Worm (Caenorhabditis elegans): ENCODE data around the gene fbxa-111.
"Not testable (repeated sequence)": the region's sequence is repeated elsewhere in the genome, so short reads cannot be mapped to it uniquely, and the experiment has no call there.

fbxa-111 gene

DNA sequence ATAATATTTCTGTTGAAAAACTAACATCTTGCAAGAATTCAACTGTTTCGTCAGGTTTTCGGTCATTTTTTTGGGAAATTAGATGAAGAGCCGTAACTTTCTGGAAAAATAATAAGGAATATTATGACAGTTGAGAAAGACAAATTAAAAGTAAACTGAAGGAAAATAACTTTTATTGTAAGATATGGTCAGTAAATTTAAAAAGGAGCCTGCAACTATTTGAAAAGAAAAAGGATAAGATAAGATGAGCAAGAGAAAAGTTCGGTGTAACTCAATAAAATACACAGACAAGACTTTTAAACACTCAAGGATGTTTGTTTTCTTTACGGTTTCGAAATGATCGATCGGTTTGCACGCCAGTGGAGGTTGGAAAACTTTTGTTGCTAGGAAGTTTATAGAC, at the start of gene fbxa-111:
TSS of gene fbxa-111 (minus strand) at position 101 of the 400 bp plus-strand sequence.
- not testable (repeated sequence) for TF ChIP-seq nhr-19 (GFP tag; conservative IDR thresholded peaks at IDR 0.05); lin-15B (tag; optimal IDR thresholded peaks at IDR 0.05); ceh-8 (GFP tag; optimal IDR thresholded peaks at IDR 0.05)

DNA sequence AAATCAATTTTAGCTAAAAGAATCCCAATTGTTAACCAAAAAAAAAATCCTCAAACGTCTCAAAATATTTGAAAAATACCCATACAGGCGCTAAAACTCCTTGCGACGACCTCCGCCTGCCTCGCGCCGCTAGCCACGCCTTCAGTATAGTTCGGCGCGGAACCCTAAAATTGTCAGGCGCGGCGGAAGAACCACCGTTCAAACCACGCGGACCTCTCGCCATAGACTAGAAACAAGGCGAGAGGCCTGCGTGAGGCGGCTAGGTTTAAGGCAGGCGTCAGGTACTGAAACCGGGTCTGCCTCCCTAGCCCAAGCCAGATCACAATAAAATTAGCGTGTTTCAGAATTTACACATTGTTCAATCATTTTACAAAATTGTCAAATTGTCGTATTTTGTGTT, 42.9 kb upstream of the fbxa-111 start:
- TF ChIP-seq lin-13 (GFP tag; optimal IDR thresholded peaks at IDR 0.05) (no peak), mep-1 (tag; optimal IDR thresholded peaks at IDR 0.05) (no peak), mdl-1 (tag; optimal IDR thresholded peaks at IDR 0.05) (no peak), fkh-8 (tag; optimal IDR thresholded peaks at IDR 0.05) (no peak), ets-5 (GFP tag; IDR thresholded peaks at IDR 0.05) (no peak)

DNA sequence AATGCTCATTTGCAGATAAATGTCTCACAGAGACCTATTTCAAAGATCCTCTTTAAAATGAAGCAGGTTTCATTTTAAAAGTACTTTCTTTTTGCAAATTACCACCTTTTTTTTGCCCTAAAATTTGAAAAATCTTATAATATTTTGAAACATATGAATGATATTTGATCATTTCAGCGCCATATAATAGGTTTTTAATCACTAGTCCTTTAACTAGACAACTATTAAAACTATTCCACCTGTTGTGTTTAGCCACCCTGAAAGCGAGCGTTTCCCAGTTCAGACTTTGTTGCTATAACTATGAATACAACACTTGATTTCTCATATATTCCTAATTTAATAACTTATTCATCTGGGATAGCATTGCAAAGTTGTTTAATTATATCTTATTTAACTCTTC, 42.2 kb upstream of the fbxa-111 start, which contains the start of gene srz-95:
TSS of gene srz-95 (plus strand) at position 301 of the 400 bp plus-strand sequence.
- TF ChIP-seq ces-1 (GFP tag; optimal IDR thresholded peaks at IDR 0.05) (no peak), blmp-1 (tag; optimal IDR thresholded peaks at IDR 0.05) (no peak), F16B12.6 (tag; optimal IDR thresholded peaks at IDR 0.05) (no peak), hlh-17 (GFP tag; optimal IDR thresholded peaks at IDR 0.05; ENCODE audit: borderline replicate concordance) (no peak), unc-30 (tag; optimal IDR thresholded peaks at IDR 0.05) (no peak), alr-1 (tag; optimal IDR thresholded peaks at IDR 0.05; ENCODE audit: borderline replicate concordance) (no peak), lsy-2 (tag; optimal IDR thresholded peaks at IDR 0.05) (no peak), mep-1 (tag; optimal IDR thresholded peaks at IDR 0.05) (no peak), sptf-1 (tag; optimal IDR thresholded peaks at IDR 0.05) (no peak)

DNA sequence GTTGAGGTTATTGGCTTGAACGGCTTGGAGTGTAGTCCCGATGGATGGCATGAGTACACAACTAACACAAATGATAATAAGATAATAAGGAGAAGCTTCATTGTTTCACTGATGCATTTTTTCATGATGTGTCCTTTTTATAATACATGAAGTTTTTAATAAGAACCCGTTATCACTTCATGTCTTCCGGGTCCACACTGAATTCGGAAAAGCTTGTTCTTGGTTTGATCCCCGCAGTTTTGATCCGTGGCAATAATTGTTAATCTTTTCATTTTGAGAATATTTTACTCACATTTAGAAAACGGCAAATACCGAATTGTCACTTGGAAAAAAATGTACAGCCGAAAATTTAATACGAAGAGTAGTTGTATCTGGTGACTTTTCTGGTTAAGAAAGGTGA, 39.1 kb upstream of the fbxa-111 start, which contains the start of gene Y102A5C.27:
TSS of gene Y102A5C.27 (minus strand) at position 101 of the 400 bp plus-strand sequence.
- TF ChIP-seq F16B12.6 (tag; optimal IDR thresholded peaks at IDR 0.05) (no peak), irx-1 (tag; optimal IDR thresholded peaks at IDR 0.05) (no peak), fkh-8 (tag; optimal IDR thresholded peaks at IDR 0.05) (no peak), lsy-2 (tag; optimal IDR thresholded peaks at IDR 0.05) (no peak), nhr-11 (tag; optimal IDR thresholded peaks at IDR 0.05) (no peak)

DNA sequence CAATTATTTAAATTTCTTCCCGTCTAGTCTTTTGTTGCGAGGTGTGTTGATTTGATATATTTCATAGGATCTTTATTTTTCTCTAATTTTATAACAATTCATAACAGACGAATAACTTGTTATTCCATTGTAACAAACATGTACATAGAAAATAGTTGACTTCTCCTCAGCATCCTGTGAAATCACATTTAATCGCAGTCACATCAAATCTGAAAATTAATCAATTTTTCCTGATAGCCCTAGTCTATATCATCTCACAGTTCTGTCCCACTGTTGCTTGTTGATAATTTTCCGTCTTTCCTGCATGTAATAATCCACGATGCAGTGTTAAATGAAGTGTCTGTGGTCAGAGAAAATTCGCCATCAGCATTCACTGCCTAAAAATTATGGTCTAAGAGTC, 38.3 kb upstream of the fbxa-111 start:
- TF ChIP-seq lin-39 (tag; optimal IDR thresholded peaks at IDR 0.05) (no peak), tlp-1 (tag; optimal IDR thresholded peaks at IDR 0.05) (no peak), unc-86 (tag; optimal IDR thresholded peaks at IDR 0.05) (no peak), tbx-2 (tag; optimal IDR thresholded peaks at IDR 0.05) (no peak), C34B4.2 (tag; optimal IDR thresholded peaks at IDR 0.05) (no peak), nhr-84 (tag; optimal IDR thresholded peaks at IDR 0.05) (no peak), nhr-12 (tag; optimal IDR thresholded peaks at IDR 0.05) (no peak), lin-15B (tag; optimal IDR thresholded peaks at IDR 0.05) (no peak), nhr-19 (GFP tag; conservative IDR thresholded peaks at IDR 0.05) (no peak), nhr-47 (tag; optimal IDR thresholded peaks at IDR 0.05) (no peak), nhr-71 (tag; optimal IDR thresholded peaks at IDR 0.05) (no peak), unc-62 (GFP tag; optimal IDR thresholded peaks at IDR 0.05) (no peak), lsy-2 (tag; optimal IDR thresholded peaks at IDR 0.05) (no peak), ceh-90 (tag; optimal IDR thresholded peaks at IDR 0.05) (no peak), nhr-20 (tag; optimal IDR thresholded peaks at IDR 0.05) (no peak), sup-37 (GFP tag; optimal IDR thresholded peaks at IDR 0.05) (no peak), hpl-2 (GFP tag; optimal IDR thresholded peaks at IDR 0.05) (no peak), irx-1 (tag; optimal IDR thresholded peaks at IDR 0.05) (no peak), lir-3 (tag; optimal IDR thresholded peaks at IDR 0.05; ENCODE audit: poor library complexity) (no peak)

DNA sequence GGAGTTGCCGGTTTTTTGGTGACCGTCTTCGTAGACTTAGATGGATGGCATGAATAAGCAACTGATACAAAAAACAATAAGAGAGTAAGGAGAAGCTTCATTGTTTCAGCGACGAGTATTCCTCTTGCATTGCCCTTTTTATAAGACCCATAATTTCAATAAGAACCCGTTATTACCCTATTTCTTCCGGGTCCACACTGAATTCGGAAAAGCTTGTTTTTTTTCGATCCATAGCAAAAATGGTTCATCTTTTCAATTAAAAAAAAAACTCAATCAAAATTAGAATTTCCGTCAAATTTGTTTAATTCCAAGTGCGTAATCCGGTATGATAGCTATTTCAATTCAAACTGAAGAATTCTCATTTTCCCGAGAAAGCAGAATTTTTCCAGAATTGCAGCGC, 37.5 kb upstream of the fbxa-111 start, which contains the start of gene Y102A5C.40:
TSS of gene Y102A5C.40 (minus strand) at position 101 of the 400 bp plus-strand sequence.
- no peak for TF ChIP-seq nhr-12 (tag; optimal IDR thresholded peaks at IDR 0.05)
- no peak for TF ChIP-seq hpl-2 (GFP tag; optimal IDR thresholded peaks at IDR 0.05)
- no peak for TF ChIP-seq nhr-28 (tag; optimal IDR thresholded peaks at IDR 0.05)
- TF ChIP-seq ceh-8 (GFP tag; optimal IDR thresholded peaks at IDR 0.05), result no peak
- no peak for TF ChIP-seq sptf-1 (tag; optimal IDR thresholded peaks at IDR 0.05)
- no peak for TF ChIP-seq ceh-63 (GFP tag; optimal IDR thresholded peaks at IDR 0.05)
- TF ChIP-seq unc-62 (GFP tag; optimal IDR thresholded peaks at IDR 0.05), result no peak
- no peak for TF ChIP-seq elt-2 (tag; optimal IDR thresholded peaks at IDR 0.05)
- TF ChIP-seq ceh-82 (tag; optimal IDR thresholded peaks at IDR 0.05), result no peak

All from whole organism, L1 larva.